Worm (Caenorhabditis elegans) whole organism, L2 larva: ENCODE data around the gene ZC513.2.
A peak's percentile ranks its signal among the peaks of the same experiment; 100 is the strongest.

Experiments used
- ZK546.5 ChIP-seq: sonication (generic microtip); optimal IDR thresholded peaks from 2 replicates; lab custom pipeline; 2017; ENCODE audit warnings: missing biosample characterization, missing genetic modification characterization
- crh-2 ChIP-seq: sonication (generic microtip); optimal IDR thresholded peaks from 2 replicates; lab custom pipeline; 2017; ENCODE audit warnings: missing biosample characterization, missing genetic modification characterization
- lin-13 ChIP-seq: fragments of 150-350 bp; optimal IDR thresholded peaks from 2 replicates; lab custom pipeline; 2014; ENCODE audit warnings: missing biosample characterization, missing genetic modification reagents, missing genetic modification characterization
- mab-5 ChIP-seq: fragments of 150-350 bp; optimal IDR thresholded peaks from 2 replicates; lab custom pipeline; 2014; ENCODE audit warnings: missing biosample characterization, missing genetic modification characterization
- nhr-11 ChIP-seq: fragments of 150-350 bp; optimal IDR thresholded peaks from 2 replicates; lab custom pipeline; 2014; ENCODE audit warnings: missing biosample characterization, missing genetic modification characterization
- snpc-4 ChIP-seq: fragments of 150-350 bp; optimal IDR thresholded peaks from 2 replicates; lab custom pipeline; 2014; ENCODE audit warnings: missing biosample characterization, missing genetic modification characterization
- unc-39 ChIP-seq: fragments of 150-350 bp; optimal IDR thresholded peaks from 2 replicates; lab custom pipeline; 2014; ENCODE audit warnings: missing biosample characterization, missing genetic modification characterization
- unc-62 ChIP-seq: fragments of 150-350 bp; optimal IDR thresholded peaks from 2 replicates; lab custom pipeline; 2014; ENCODE audit warnings: missing biosample characterization, missing genetic modification reagents, missing genetic modification characterization
- ztf-1 ChIP-seq: fragments of 200-800 bp; sonication (Bioruptor generic); conservative IDR thresholded peaks from 2 replicates; pipeline ENCODE4 v1.3.6; 2022; ENCODE audit warnings: missing genetic modification characterization, missing compliant biosample characterization

ce11 chrV:8031121-8031520 is 23.1 kb upstream of the ZC513.2 start, which contains the start of gene vars-1:
- TF ChIP-seq snpc-4 (tag; lab: Kevin White, UChicago) (no peak), nhr-11 (tag; lab: Kevin White, UChicago) (no peak), ztf-1 (GFP tag; lab: Robert Waterston, UW) (no peak), unc-62 (GFP tag; lab: Kevin White, UChicago) (no peak), mab-5 (tag; lab: Kevin White, UChicago) (no peak), ZK546.5 (tag; lab: Kevin White, UChicago) (no peak), crh-2 (tag; lab: Kevin White, UChicago) (peak; percentile 50), lin-13 (peak; percentile 35), unc-39 (tag; lab: Kevin White, UChicago) (no peak)
